Worm (Caenorhabditis elegans): ENCODE results near the gene K07E3.1.
A peak's percentile ranks its signal among the peaks of the same experiment; 100 is the strongest.

The K07E3.1 gene

ce11 chrX:8136276-8136891, 26.1 kb downstream of the K07E3.1 start, which contains the start of gene C02B8.6:
C02B8.6 (minus strand) TSS chrX:8136326.
- TF ChIP-seq fos-1 (tag; optimal IDR thresholded peaks at IDR 0.05) (peak; percentile 86), nhr-21 (tag; optimal IDR thresholded peaks at IDR 0.05) (no peak), F13H6.1 (tag; optimal IDR thresholded peaks at IDR 0.05) (peak; percentile 39), sma-9 (GFP tag; optimal IDR thresholded peaks at IDR 0.05) (no peak), sma-9 (tag; optimal IDR thresholded peaks at IDR 0.05) (no peak), aly-2 (tag; optimal IDR thresholded peaks at IDR 0.05) (no peak), sma-3 (GFP tag; optimal IDR thresholded peaks at IDR 0.05) (no peak), ama-1 (optimal IDR thresholded peaks at IDR 0.05) (no peak), lin-13 (GFP tag; optimal IDR thresholded peaks at IDR 0.05) (peak; percentile 44), C34F6.9 (tag; optimal IDR thresholded peaks at IDR 0.05) (peak; percentile 59), crh-2 (tag; optimal IDR thresholded peaks at IDR 0.05) (peak; percentile 51), unc-55 (GFP tag; optimal IDR thresholded peaks at IDR 0.05) (peak; percentile 70), nhr-129 (tag; optimal IDR thresholded peaks at IDR 0.05) (peak; percentile 82)

ce11 chrX:8137779-8138178, 27.5 kb downstream of the K07E3.1 start, which contains the start of gene C02B8.7:
C02B8.7 (minus strand) TSS chrX:8137879.
- TF ChIP-seq ceh-16 (tag; optimal IDR thresholded peaks at IDR 0.05) (no peak), lin-39 (tag; optimal IDR thresholded peaks at IDR 0.05) (no peak), fos-1 (tag; optimal IDR thresholded peaks at IDR 0.05) (no peak), mdl-1 (tag; optimal IDR thresholded peaks at IDR 0.05) (no peak), aly-2 (tag; optimal IDR thresholded peaks at IDR 0.05) (no peak), egl-27 (tag; optimal IDR thresholded peaks at IDR 0.05) (no peak), mbf-1 (tag; optimal IDR thresholded peaks at IDR 0.05) (no peak), skn-1 (tag; optimal IDR thresholded peaks at IDR 0.05) (no peak), nhr-25 (tag; optimal IDR thresholded peaks at IDR 0.05) (no peak), snpc-4 (tag; optimal IDR thresholded peaks at IDR 0.05) (no peak)

- no peak for TF ChIP-seq nhr-237 (tag; optimal IDR thresholded peaks at IDR 0.05)
- TF ChIP-seq ceh-16 (tag; optimal IDR thresholded peaks at IDR 0.05), result no peak
- no peak for TF ChIP-seq elt-1 (tag; optimal IDR thresholded peaks at IDR 0.05)
- TF ChIP-seq mdl-1 (tag; optimal IDR thresholded peaks at IDR 0.05), result no peak
- no peak for TF ChIP-seq mbf-1 (tag; optimal IDR thresholded peaks at IDR 0.05)
- TF ChIP-seq ztf-4 (tag; optimal IDR thresholded peaks at IDR 0.05), result no peak
- TF ChIP-seq elt-3 (tag; optimal IDR thresholded peaks at IDR 0.05), result no peak
- TF ChIP-seq snpc-4 (tag; optimal IDR thresholded peaks at IDR 0.05), result no peak
- no peak for TF ChIP-seq F13H6.1 (tag; optimal IDR thresholded peaks at IDR 0.05)
- TF ChIP-seq aly-2 (tag; optimal IDR thresholded peaks at IDR 0.05), result no peak
- no peak for TF ChIP-seq Y55F3AM.14 (GFP tag; optimal IDR thresholded peaks at IDR 0.05)
- no peak for TF ChIP-seq nhr-129 (tag; optimal IDR thresholded peaks at IDR 0.05)
- TF ChIP-seq ztf-11 (tag; optimal IDR thresholded peaks at IDR 0.05), result no peak
- TF ChIP-seq skn-1 (tag; optimal IDR thresholded peaks at IDR 0.05), result no peak
- TF ChIP-seq nhr-25 (tag; optimal IDR thresholded peaks at IDR 0.05), result no peak
- TF ChIP-seq gmeb-1 (tag; optimal IDR thresholded peaks at IDR 0.05), result no peak
- TF ChIP-seq ZK546.5 (tag; optimal IDR thresholded peaks at IDR 0.05), result no peak
These were observed 28.9 kb downstream of the K07E3.1 start, which contains the start of gene C02B8.3 for ce11 chrX:8139146-8139545. C02B8.3 (plus strand) TSS chrX:8139446.

ce11 chrX:8147398-8147797, 37.2 kb downstream of the K07E3.1 start, which contains the start of gene C02B8.1:
C02B8.1 (plus strand) TSS chrX:8147698.
- no peak for TF ChIP-seq elt-1 (tag; optimal IDR thresholded peaks at IDR 0.05)
- no peak for TF ChIP-seq unc-55 (GFP tag; optimal IDR thresholded peaks at IDR 0.05)
- no peak for TF ChIP-seq ceh-82 (tag; optimal IDR thresholded peaks at IDR 0.05)
- TF ChIP-seq crh-2 (tag; optimal IDR thresholded peaks at IDR 0.05), result no peak
- TF ChIP-seq R02D3.7 (tag; optimal IDR thresholded peaks at IDR 0.05), result no peak
- no peak for TF ChIP-seq elt-3 (tag; optimal IDR thresholded peaks at IDR 0.05)
- TF ChIP-seq blmp-1 (tag; optimal IDR thresholded peaks at IDR 0.05; ENCODE audit: insufficient read depth), result no peak
- TF ChIP-seq sma-3 (GFP tag; optimal IDR thresholded peaks at IDR 0.05), result no peak
- TF ChIP-seq nhr-12 (tag; optimal IDR thresholded peaks at IDR 0.05), result no peak
- TF ChIP-seq zag-1 (tag; optimal IDR thresholded peaks at IDR 0.05), result no peak

- TF ChIP-seq mab-5 (tag; optimal IDR thresholded peaks at IDR 0.05) (no peak), ztf-11 (tag; optimal IDR thresholded peaks at IDR 0.05) (no peak), nhr-237 (tag; optimal IDR thresholded peaks at IDR 0.05) (no peak), unc-39 (tag; optimal IDR thresholded peaks at IDR 0.05) (no peak), fos-1 (tag; optimal IDR thresholded peaks at IDR 0.05) (no peak), dmd-4 (tag; optimal IDR thresholded peaks at IDR 0.05) (no peak), sma-3 (GFP tag; optimal IDR thresholded peaks at IDR 0.05) (no peak), crh-2 (tag; optimal IDR thresholded peaks at IDR 0.05) (no peak), nhr-11 (tag; optimal IDR thresholded peaks at IDR 0.05) (no peak), lin-11 (tag; optimal IDR thresholded peaks at IDR 0.05) (no peak), nhr-129 (tag; optimal IDR thresholded peaks at IDR 0.05) (no peak), nhr-23 (tag; optimal IDR thresholded peaks at IDR 0.05) (no peak), unc-55 (GFP tag; optimal IDR thresholded peaks at IDR 0.05) (no peak), nhr-25 (tag; optimal IDR thresholded peaks at IDR 0.05) (no peak), sem-4 (tag; optimal IDR thresholded peaks at IDR 0.05) (no peak)
These were observed 38.8 kb downstream of the K07E3.1 start for ce11 chrX:8148993-8149392.

Measured in whole organism, L2 larva.